Worm (Caenorhabditis elegans): Measurements from ENCODE around the gene grl-30.

Gene grl-30

ce11 chrV:3555986-3556385, at the start of gene grl-30:
Gene grl-30 (plus strand): TSS chrV:3556286.
- TF ChIP-seq nhr-6 (tag; optimal IDR thresholded peaks at IDR 0.05) (no peak), ztf-4 (tag; optimal IDR thresholded peaks at IDR 0.05) (no peak), peb-1 (tag; optimal IDR thresholded peaks at IDR 0.05) (no peak), nhr-23 (tag; optimal IDR thresholded peaks at IDR 0.05) (no peak), ztf-1 (GFP tag; conservative IDR thresholded peaks at IDR 0.05) (no peak), nhr-77 (tag; optimal IDR thresholded peaks at IDR 0.05) (no peak), mbf-1 (tag; optimal IDR thresholded peaks at IDR 0.05) (no peak), lin-13 (GFP tag; optimal IDR thresholded peaks at IDR 0.05) (no peak)

DNA sequence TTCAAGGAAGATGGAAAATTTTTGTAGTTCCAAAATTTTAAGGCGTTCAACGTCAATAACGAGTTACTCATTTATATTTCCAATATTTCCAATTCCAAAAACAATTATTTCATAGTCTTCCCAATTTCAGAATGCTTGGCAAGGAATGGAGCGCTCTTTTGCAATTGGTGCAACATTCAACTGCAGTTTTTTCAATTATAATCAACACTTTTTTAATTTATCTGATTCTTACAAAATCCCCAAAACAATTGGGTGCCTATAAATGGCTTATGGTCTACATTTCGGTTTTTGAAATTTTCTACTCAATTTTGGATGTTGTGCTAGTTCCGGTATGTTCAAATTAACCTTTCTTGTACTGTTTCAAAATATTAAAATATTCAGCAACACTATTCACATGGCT, 48.4 kb upstream of the grl-30 start, which contains the start of gene str-225:
Gene str-225, plus strand, starts transcription at position 132 of the 400 bp plus-strand sequence.
- TF ChIP-seq alr-1 (tag; optimal IDR thresholded peaks at IDR 0.05) (no peak), mdl-1 (tag; optimal IDR thresholded peaks at IDR 0.05) (no peak), crh-2 (tag; optimal IDR thresholded peaks at IDR 0.05) (no peak), egl-27 (tag; optimal IDR thresholded peaks at IDR 0.05) (no peak)

ce11 chrV:3509878-3510277, 46.2 kb upstream of the grl-30 start, which contains the start of gene str-228:
Gene str-228 (plus strand): TSS chrV:3510178.
- TF ChIP-seq nhr-11 (tag; optimal IDR thresholded peaks at IDR 0.05) = no peak
- no peak for TF ChIP-seq nhr-21 (tag; optimal IDR thresholded peaks at IDR 0.05)
- no peak for TF ChIP-seq ceh-82 (tag; optimal IDR thresholded peaks at IDR 0.05)
- TF ChIP-seq blmp-1 (tag; optimal IDR thresholded peaks at IDR 0.05; ENCODE audit: insufficient read depth) = no peak
- no peak for TF ChIP-seq nhr-237 (tag; optimal IDR thresholded peaks at IDR 0.05)
- no peak for TF ChIP-seq nhr-10 (tag; optimal IDR thresholded peaks at IDR 0.05)
- TF ChIP-seq dmd-4 (tag; optimal IDR thresholded peaks at IDR 0.05) = no peak
- TF ChIP-seq gmeb-1 (tag; optimal IDR thresholded peaks at IDR 0.05) = no peak
- TF ChIP-seq ceh-16 (tag; optimal IDR thresholded peaks at IDR 0.05) = no peak
- TF ChIP-seq mbf-1 (tag; optimal IDR thresholded peaks at IDR 0.05) = no peak
- no peak for TF ChIP-seq ztf-11 (tag; optimal IDR thresholded peaks at IDR 0.05)
- TF ChIP-seq aly-2 (tag; optimal IDR thresholded peaks at IDR 0.05) = no peak
- no peak for TF ChIP-seq nhr-129 (tag; optimal IDR thresholded peaks at IDR 0.05)
- TF ChIP-seq egl-27 (tag; optimal IDR thresholded peaks at IDR 0.05) = no peak
- TF ChIP-seq alr-1 (tag; optimal IDR thresholded peaks at IDR 0.05) = no peak
- TF ChIP-seq sma-3 (GFP tag; optimal IDR thresholded peaks at IDR 0.05) = no peak
- no peak for TF ChIP-seq unc-39 (tag; optimal IDR thresholded peaks at IDR 0.05)
- TF ChIP-seq Y55F3AM.14 (GFP tag; optimal IDR thresholded peaks at IDR 0.05) = no peak
- TF ChIP-seq ZK546.5 (tag; optimal IDR thresholded peaks at IDR 0.05) = no peak
- no peak for TF ChIP-seq nhr-12 (tag; optimal IDR thresholded peaks at IDR 0.05)

DNA sequence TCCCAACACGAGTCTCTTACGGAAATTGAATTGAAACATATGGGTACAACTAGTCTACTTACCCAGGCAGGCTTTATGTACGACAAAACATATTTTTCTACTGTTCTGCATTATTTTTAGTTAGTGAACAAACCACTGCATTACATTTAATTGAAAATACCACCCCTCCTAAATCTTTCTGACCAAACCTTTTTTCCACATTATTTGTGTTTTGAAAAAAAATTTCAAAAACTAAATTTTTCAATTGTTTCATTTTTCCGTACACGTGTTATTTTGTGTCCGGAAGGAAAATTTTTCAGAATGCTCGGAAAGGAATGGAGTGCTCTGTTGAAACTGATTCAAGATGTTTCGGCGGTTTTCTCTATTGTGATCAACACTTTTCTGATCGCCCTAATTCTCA, 43.7 kb upstream of the grl-30 start, which contains the start of gene str-226:
Gene str-226, plus strand, starts transcription at position 301 of the 400 bp plus-strand sequence.
- TF ChIP-seq dmd-4 (tag; optimal IDR thresholded peaks at IDR 0.05) = no peak
- no peak for TF ChIP-seq F13H6.1 (tag; optimal IDR thresholded peaks at IDR 0.05)
- TF ChIP-seq ceh-82 (tag; optimal IDR thresholded peaks at IDR 0.05) = no peak
- no peak for TF ChIP-seq aly-2 (tag; optimal IDR thresholded peaks at IDR 0.05)
- TF ChIP-seq lin-39 (tag; optimal IDR thresholded peaks at IDR 0.05) = no peak
- no peak for TF ChIP-seq nhr-12 (tag; optimal IDR thresholded peaks at IDR 0.05)

ce11 chrV:3517889-3518288, 38.2 kb upstream of the grl-30 start, which contains the start of gene str-227:
Gene str-227 (plus strand): TSS chrV:3518189.
- TF ChIP-seq skn-1 (tag; optimal IDR thresholded peaks at IDR 0.05) (no peak), nhr-10 (tag; optimal IDR thresholded peaks at IDR 0.05) (no peak), R02D3.7 (tag; optimal IDR thresholded peaks at IDR 0.05) (no peak), alr-1 (tag; optimal IDR thresholded peaks at IDR 0.05) (no peak), lin-13 (GFP tag; optimal IDR thresholded peaks at IDR 0.05) (no peak), C34F6.9 (tag; optimal IDR thresholded peaks at IDR 0.05) (no peak)

DNA sequence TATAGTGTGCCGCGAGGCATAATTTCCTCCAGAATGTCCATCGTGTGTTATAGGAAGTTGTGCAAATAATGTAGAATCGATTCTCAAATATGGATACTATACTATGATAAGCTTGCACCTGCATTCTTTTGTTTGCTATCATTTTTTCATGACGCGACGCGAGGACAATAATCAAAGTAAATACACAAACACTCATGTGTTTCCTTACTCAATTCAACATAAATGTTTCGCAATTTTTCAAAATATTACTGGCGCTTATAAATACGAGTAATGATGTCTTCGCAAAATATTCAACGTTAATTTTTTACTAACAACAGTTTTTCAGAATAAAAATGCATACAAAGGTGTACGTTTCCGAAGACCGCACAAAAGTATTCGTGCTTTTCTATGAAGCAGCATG, 32.8 kb upstream of the grl-30 start, which contains the start of gene irg-1:
Gene irg-1, plus strand, starts transcription at position 326 of the 400 bp plus-strand sequence.
- TF ChIP-seq unc-55 (GFP tag; optimal IDR thresholded peaks at IDR 0.05) = no peak
- TF ChIP-seq ama-1 (optimal IDR thresholded peaks at IDR 0.05) = no peak
- no peak for TF ChIP-seq mdl-1 (tag; optimal IDR thresholded peaks at IDR 0.05)
- no peak for TF ChIP-seq ceh-82 (tag; optimal IDR thresholded peaks at IDR 0.05)
- TF ChIP-seq lin-39 (tag; optimal IDR thresholded peaks at IDR 0.05) = no peak
- TF ChIP-seq fos-1 (tag; optimal IDR thresholded peaks at IDR 0.05) = no peak
- no peak for TF ChIP-seq R02D3.7 (tag; optimal IDR thresholded peaks at IDR 0.05)
- TF ChIP-seq nhr-6 (tag; optimal IDR thresholded peaks at IDR 0.05) = no peak
- TF ChIP-seq ztf-11 (tag; optimal IDR thresholded peaks at IDR 0.05) = no peak
- no peak for TF ChIP-seq C34F6.9 (tag; optimal IDR thresholded peaks at IDR 0.05)
- TF ChIP-seq aly-2 (tag; optimal IDR thresholded peaks at IDR 0.05) = no peak
- TF ChIP-seq sma-3 (GFP tag; optimal IDR thresholded peaks at IDR 0.05) = no peak
- TF ChIP-seq unc-62 (GFP tag; optimal IDR thresholded peaks at IDR 0.05) = no peak
- no peak for TF ChIP-seq nhr-23 (tag; optimal IDR thresholded peaks at IDR 0.05)
- no peak for TF ChIP-seq ceh-16 (tag; optimal IDR thresholded peaks at IDR 0.05)
- TF ChIP-seq ztf-1 (GFP tag; conservative IDR thresholded peaks at IDR 0.05) = no peak
- no peak for TF ChIP-seq elt-3 (tag; optimal IDR thresholded peaks at IDR 0.05)
- no peak for TF ChIP-seq elt-1 (tag; optimal IDR thresholded peaks at IDR 0.05)
